Fruit fly (Drosophila melanogaster): ENCODE data around the gene Tap42.

Tap42 gene

DNA sequence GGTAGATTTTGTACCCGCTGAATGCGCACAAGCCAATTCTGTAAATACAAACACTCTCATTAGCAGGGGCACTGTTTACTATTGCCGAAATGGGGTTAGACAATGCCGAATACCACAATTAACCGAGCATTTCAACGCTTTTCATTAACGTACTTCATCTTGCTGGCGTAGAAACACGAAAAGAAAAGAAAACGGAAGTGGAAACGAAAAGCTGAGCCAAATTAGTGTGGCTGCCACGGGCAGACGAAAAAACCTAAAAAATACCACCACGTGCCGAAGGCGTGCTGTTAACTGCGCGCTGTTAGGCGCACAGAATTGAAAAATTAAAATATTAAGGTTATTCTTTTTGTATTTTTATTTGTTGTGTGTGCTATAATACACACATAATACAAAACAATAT, 27.5 kb downstream of the Tap42 start, which contains the start of gene RpL24 (continued):
- TF ChIP-seq Dek (tag; optimal IDR thresholded peaks at IDR 0.05) (peak; percentile 74), CG6854 (GFP tag; optimal IDR thresholded peaks at IDR 0.05) (peak; percentile 95), CG10543 (GFP tag; optimal IDR thresholded peaks at IDR 0.05) (peak; percentile 96), Dp (GFP tag; optimal IDR thresholded peaks at IDR 0.05) (peak; percentile 54), yki (optimal IDR thresholded peaks at IDR 0.05) (no peak), cato (GFP tag; optimal IDR thresholded peaks at IDR 0.05; ENCODE audit: borderline replicate concordance) (peak; percentile 66), ap (GFP tag; IDR thresholded peaks at IDR 0.05) (peak; percentile 80), gcm (GFP tag; optimal IDR thresholded peaks at IDR 0.05) (peak; percentile 88), Hmr (GFP tag; optimal IDR thresholded peaks at IDR 0.05) (peak; percentile 97), luna (GFP tag; optimal IDR thresholded peaks at IDR 0.05) (peak; percentile 92), E2f1 (GFP tag; IDR thresholded peaks at IDR 0.05) (peak; percentile 74), CG31365 (tag; optimal IDR thresholded peaks at IDR 0.05) (peak; percentile 88), CG30020 (tag; optimal IDR thresholded peaks at IDR 0.05) (peak; percentile 57), lmd (GFP tag; IDR thresholded peaks at IDR 0.05) (peak; percentile 57; the same call in 1 of the 2 replicates), z (GFP tag; IDR thresholded peaks at IDR 0.05) (peak; percentile 71), CG1832 (GFP tag; optimal IDR thresholded peaks at IDR 0.05) (no peak), ham (GFP tag; IDR thresholded peaks at IDR 0.05) (peak; percentile 60; the same call in 1 of the 2 replicates), D (optimal IDR thresholded peaks at IDR 0.05) (no peak), D (GFP tag; optimal IDR thresholded peaks at IDR 0.05) (peak; percentile 86), ranshi (GFP tag; IDR thresholded peaks at IDR 0.05) (peak; percentile 88), dmrt11E (tag; optimal IDR thresholded peaks at IDR 0.05) (peak; percentile 84), Chrac-16 (GFP tag; optimal IDR thresholded peaks at IDR 0.05) (peak; percentile 71), Atf-2 (GFP tag; optimal IDR thresholded peaks at IDR 0.05) (peak; percentile 83), CG8359 (GFP tag; optimal IDR thresholded peaks at IDR 0.05; ENCODE audit: borderline replicate concordance) (peak; percentile 85), Camta (GFP tag; optimal IDR thresholded peaks at IDR 0.05) (peak; percentile 93), pita (GFP tag; optimal IDR thresholded peaks at IDR 0.05) (no peak), CG31441 (GFP tag; IDR thresholded peaks at IDR 0.05) (peak; percentile 92), row (GFP tag; IDR thresholded peaks at IDR 0.05) (peak; percentile 68), aop (GFP tag; IDR thresholded peaks at IDR 0.05) (peak; percentile 86), CG12155 (GFP tag; optimal IDR thresholded peaks at IDR 0.05) (peak; percentile 71), lov (optimal IDR thresholded peaks at IDR 0.05) (no peak), lov (GFP tag; IDR thresholded peaks at IDR 0.05) (peak; percentile 98), HLH3B (GFP tag; IDR thresholded peaks at IDR 0.05) (peak; percentile 78), Nf-YA (GFP tag; IDR thresholded peaks at IDR 0.05) (peak; percentile 83), eve (GFP tag; optimal IDR thresholded peaks at IDR 0.05) (no peak), ash1 (GFP tag; optimal IDR thresholded peaks at IDR 0.05) (peak; percentile 94), Mes4 (GFP tag; optimal IDR thresholded peaks at IDR 0.05) (peak; percentile 96), CG9215 (GFP tag; IDR thresholded peaks at IDR 0.05) (0 out of 2 replicates have a peak, but pooled peaks have one; percentile 37), CG15011 (GFP tag; optimal IDR thresholded peaks at IDR 0.05) (peak; percentile 90), Rx (GFP tag; IDR thresholded peaks at IDR 0.05) (peak; percentile 90), btn (GFP tag; optimal IDR thresholded peaks at IDR 0.05) (peak; percentile 89), CG32772 (GFP tag; IDR thresholded peaks at IDR 0.05) (peak; percentile 67), run (tag; optimal IDR thresholded peaks at IDR 0.05) (peak; percentile 83), stc (GFP tag; IDR thresholded peaks at IDR 0.05) (peak; percentile 88), Elba2 (GFP tag; optimal IDR thresholded peaks at IDR 0.05) (no peak), vvl (GFP tag; IDR thresholded peaks at IDR 0.05) (peak; percentile 96), CG8765 (GFP tag; IDR thresholded peaks at IDR 0.05) (no peak), hkb (optimal IDR thresholded peaks at IDR 0.05) (no peak), hkb (GFP tag; IDR thresholded peaks at IDR 0.05) (peak; percentile 94), CG16813 (GFP tag; IDR thresholded peaks at IDR 0.05; ENCODE audit: partially characterized antibody) (no peak), trh (GFP tag; optimal IDR thresholded peaks at IDR 0.05) (peak; percentile 69), Gsc (GFP tag; IDR thresholded peaks at IDR 0.05) (no peak), CG11398 (GFP tag; optimal IDR thresholded peaks at IDR 0.05) (peak; percentile 93)
